Worm (Caenorhabditis elegans): ENCODE measurements around the gene W06A7.4.

DNA sequence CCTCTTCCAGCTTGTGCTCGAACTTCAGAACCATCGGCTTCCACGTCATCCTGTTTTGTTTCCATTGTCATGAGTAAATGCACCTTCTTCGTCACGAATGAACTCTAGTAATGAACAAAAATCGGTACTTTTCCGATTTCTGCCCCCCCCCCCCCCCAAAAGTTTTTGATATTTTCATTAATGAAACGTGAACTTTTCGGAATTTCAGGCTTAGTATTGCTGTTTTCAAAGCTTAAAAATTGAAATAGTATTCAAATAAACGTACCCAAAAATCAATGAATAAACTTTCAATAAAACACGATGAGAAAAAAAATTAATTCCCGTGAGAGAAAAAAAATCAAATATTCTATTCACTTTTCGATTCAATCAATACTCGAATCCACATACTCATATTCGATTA is 44.6 kb upstream of the W06A7.4 start, which contains the start of the genes scrm-7 and Y50E8A.10:
- TF ChIP-seq fkh-10 (GFP tag; optimal IDR thresholded peaks at IDR 0.05) (no peak), pha-4 (tag; optimal IDR thresholded peaks at IDR 0.05) (no peak), aly-2 (tag; optimal IDR thresholded peaks at IDR 0.05) (no peak), egl-27 (tag; optimal IDR thresholded peaks at IDR 0.05) (no peak), nhr-23 (tag; optimal IDR thresholded peaks at IDR 0.05) (no peak), nhr-76 (tag; optimal IDR thresholded peaks at IDR 0.05) (no peak), R02D3.7 (tag; optimal IDR thresholded peaks at IDR 0.05) (no peak), elt-3 (tag; optimal IDR thresholded peaks at IDR 0.05) (no peak), nhr-237 (tag; optimal IDR thresholded peaks at IDR 0.05) (no peak), mml-1 (tag; optimal IDR thresholded peaks at IDR 0.05) (no peak), snpc-4 (tag; optimal IDR thresholded peaks at IDR 0.05) (no peak), ztf-4 (tag; optimal IDR thresholded peaks at IDR 0.05) (no peak)

All from whole organism, L3 larva.